Worm (Caenorhabditis elegans) whole organism, young adult: ENCODE measurements around the gene sknr-1.
A peak's percentile ranks its signal among the peaks of the same experiment; 100 is the strongest.

Source experiments
- efl-1 ChIP-seq: fragments of 150-350 bp; optimal IDR thresholded peaks from 2 replicates; lab custom pipeline; 2014; ENCODE audit warnings: missing biosample characterization, missing genetic modification reagents, missing genetic modification characterization
- madf-3 ChIP-seq: fragments of 200-800 bp; sonication (Bioruptor generic); IDR thresholded peaks from 2 replicates; pipeline ENCODE4 v1.3.6; 2022; ENCODE audit warnings: missing genetic modification reagents, missing genetic modification characterization, missing compliant biosample characterization
- nhr-27 ChIP-seq: fragments of 200-800 bp; sonication (Bioruptor generic); optimal IDR thresholded peaks from 2 replicates; lab custom pipeline; 2018; ENCODE audit warnings: mild to moderate bottlenecking, missing genetic modification characterization, moderate library complexity, missing compliant biosample characterization

DNA sequence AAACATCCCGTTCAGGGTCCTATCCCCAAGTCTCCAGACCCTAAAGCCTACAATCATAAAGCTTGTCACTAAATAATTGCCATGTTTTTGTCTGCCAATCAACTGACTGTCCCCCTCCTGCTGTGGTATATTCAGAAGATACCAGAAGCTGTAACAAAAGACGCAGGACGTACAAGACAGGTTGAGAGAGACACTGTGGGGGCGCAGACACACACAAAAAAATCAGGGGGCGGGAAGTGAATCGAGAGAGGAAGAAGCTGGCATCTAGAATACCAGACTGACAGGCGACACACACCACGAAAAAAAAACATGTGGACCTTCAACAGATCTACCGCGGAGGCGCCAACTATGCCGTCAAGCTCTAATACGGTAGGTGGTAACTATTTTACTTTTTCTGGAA, 45.9 kb upstream of the sknr-1 start, which contains the start of gene kel-8:
- no peak for TF ChIP-seq efl-1 (GFP tag; lab: Kevin White, UChicago)
- TF ChIP-seq madf-3 (GFP tag; lab: Robert Waterston, UW): 0 out of 2 replicates have a peak, but pooled peaks have one; percentile 39
- no peak for TF ChIP-seq nhr-27 (tag; lab: Kevin White, UChicago)
